Worm (Caenorhabditis elegans) whole organism, midembryonic: Measurements from ENCODE around the gene ZK856.18.

Experiments
- T22C8.4 ChIP-seq: fragments of 200-800 bp; sonication (Bioruptor generic); IDR thresholded peaks from 2 replicates; pipeline ENCODE4 v1.3.6; 2022; ENCODE audit warnings: missing genetic modification characterization, missing compliant biosample characterization
- cog-1 ChIP-seq: sonication (generic microtip); optimal IDR thresholded peaks from 2 replicates; lab custom pipeline; 2016; ENCODE audit warnings: missing genetic modification characterization, missing compliant biosample characterization
- flt-1 ChIP-seq: fragments of 200-800 bp; sonication (Bioruptor generic); IDR thresholded peaks from 2 replicates; pipeline ENCODE4 v1.3.6; 2022; ENCODE audit warnings: missing genetic modification characterization, missing compliant biosample characterization
- klf-2 ChIP-seq: fragments of 200-800 bp; sonication (Bioruptor generic); conservative IDR thresholded peaks from 2 replicates; pipeline ENCODE4 v1.3.6; 2022; ENCODE audit warnings: missing genetic modification reagents, missing genetic modification characterization, missing compliant biosample characterization
- med-1 ChIP-seq: sonication (generic microtip); optimal IDR thresholded peaks from 2 replicates; lab custom pipeline; 2017; ENCODE audit warnings: missing genetic modification characterization, mild to moderate bottlenecking, missing compliant biosample characterization, antibody characterized with exemption, missing genetic modification reagents; ENCODE audit not compliant: insufficient read depth
- ref-1 ChIP-seq: fragments of 200-800 bp; sonication (Bioruptor generic); conservative IDR thresholded peaks from 2 replicates; pipeline ENCODE4 v1.3.6; 2022; ENCODE audit warnings: missing genetic modification reagents, missing genetic modification characterization, missing compliant biosample characterization
- tab-1 ChIP-seq: fragments of 200-800 bp; sonication (Bioruptor generic); IDR thresholded peaks from 2 replicates; pipeline ENCODE4 v1.3.6; 2022; ENCODE audit warnings: missing genetic modification characterization, missing compliant biosample characterization
- ztf-23 ChIP-seq: fragments of 200-800 bp; sonication (Bioruptor generic); IDR thresholded peaks from 2 replicates; pipeline ENCODE4 v1.3.6; 2022; ENCODE audit warnings: missing genetic modification reagents, missing genetic modification characterization, missing compliant biosample characterization
- ztf-29 ChIP-seq: fragments of 200-800 bp; sonication (Bioruptor generic); IDR thresholded peaks from 2 replicates; pipeline ENCODE4 v1.3.6; 2022; ENCODE audit warnings: missing genetic modification reagents, missing genetic modification characterization, missing compliant biosample characterization

ZK856.18 gene

ce11 chrV:10179235-10179634 lies 6.6 kb downstream of the ZK856.18 start, which contains the start of gene cul-5:
Gene cul-5, plus strand, starts transcription at chrV:10179535.
- TF ChIP-seq ztf-23 (GFP tag; lab: Robert Waterston, UW) (no peak), klf-2 (GFP tag; lab: Robert Waterston, UW) (no peak), tab-1 (no peak), med-1 (no peak), cog-1 (no peak), ref-1 (no peak), T22C8.4 (GFP tag; lab: Robert Waterston, UW) (no peak), ztf-29 (no peak), flt-1 (GFP tag; lab: Robert Waterston, UW) (no peak)

- TF ChIP-seq cog-1 (peak; percentile 46), tab-1 (no peak)
Observed at ce11 chrV:10178166-10178565, 7.6 kb downstream of the ZK856.18 start.

DNA sequence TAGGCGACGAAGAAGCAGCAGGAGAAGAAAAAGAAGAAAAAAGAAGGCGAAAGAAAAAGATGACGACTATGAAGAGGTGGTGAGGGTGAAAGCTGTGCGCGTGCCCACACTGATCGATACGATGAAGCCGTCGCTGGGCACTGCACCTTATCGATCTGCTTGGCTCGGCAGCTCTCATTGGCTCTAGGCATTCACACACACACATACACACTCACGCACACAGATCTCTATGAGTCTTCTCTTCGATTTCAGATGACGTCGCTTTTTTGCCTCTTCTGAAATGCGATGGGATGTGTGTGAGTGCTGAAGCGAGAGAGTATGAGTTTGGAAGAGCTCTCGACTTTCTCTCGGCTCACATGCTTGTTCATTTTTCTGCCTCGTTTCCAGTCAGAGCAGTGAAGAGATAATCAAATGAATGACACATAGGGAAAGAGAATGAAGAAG lies 11.2 kb downstream of the ZK856.18 start:
- TF ChIP-seq flt-1 (GFP tag; lab: Robert Waterston, UW) (no peak), T22C8.4 (GFP tag; lab: Robert Waterston, UW) (peak; percentile 79)

DNA sequence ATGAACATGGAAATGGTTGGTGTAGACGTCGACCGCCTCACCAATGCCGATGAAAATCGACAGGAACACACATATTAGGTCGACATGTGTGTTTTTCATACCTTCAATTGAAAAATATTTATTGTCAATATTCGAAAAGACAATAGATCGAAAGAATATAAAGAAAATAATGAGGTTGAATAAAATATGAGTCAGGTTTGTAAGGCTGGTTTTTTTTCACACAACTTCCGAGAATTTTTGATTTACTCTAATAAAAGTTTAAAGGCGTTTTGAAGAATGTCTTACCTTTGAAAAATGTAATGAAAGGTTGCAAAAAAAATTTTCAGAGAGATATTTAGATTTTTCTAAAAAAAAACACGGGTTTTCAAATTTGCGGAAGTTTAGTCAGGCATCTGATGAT lies 12.2 kb downstream of the ZK856.18 start, which contains the start of gene egl-3:
Gene egl-3 (minus strand): TSS at position 101 of the 400 bp plus-strand sequence.
- TF ChIP-seq tab-1 = no peak
- TF ChIP-seq ztf-29 = no peak

DNA sequence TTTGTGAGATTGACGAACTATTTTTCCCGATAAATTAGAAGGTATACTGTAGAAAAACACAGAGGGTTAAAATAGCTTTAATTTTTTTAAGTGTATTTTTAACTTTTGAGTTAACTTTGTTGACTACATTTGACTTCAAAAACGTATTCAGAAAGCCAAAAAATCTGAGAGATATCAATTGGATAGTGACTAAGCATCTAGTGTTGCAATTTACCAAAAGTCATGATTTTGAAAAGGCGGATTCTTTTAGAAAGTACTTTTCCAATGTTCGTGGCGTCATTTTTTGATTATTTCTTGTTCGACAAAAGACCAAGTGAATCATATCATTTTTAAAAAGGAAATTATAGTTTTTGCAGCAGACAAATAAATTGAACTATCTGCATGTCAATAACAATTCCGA lies 16.9 kb downstream of the ZK856.18 start:
- TF ChIP-seq klf-2 (GFP tag; lab: Robert Waterston, UW) = no peak
- no peak for TF ChIP-seq flt-1 (GFP tag; lab: Robert Waterston, UW)
- no peak for TF ChIP-seq med-1

- TF ChIP-seq T22C8.4 (GFP tag; lab: Robert Waterston, UW) (no peak), flt-1 (GFP tag; lab: Robert Waterston, UW) (no peak), tab-1 (no peak), klf-2 (GFP tag; lab: Robert Waterston, UW) (no peak), med-1 (no peak), ztf-23 (GFP tag; lab: Robert Waterston, UW) (no peak)
Observed at ce11 chrV:10166368-10166767, 19.4 kb downstream of the ZK856.18 start, which contains the start of gene C51E3.6. Gene C51E3.6, minus strand, starts transcription at chrV:10166468.

DNA sequence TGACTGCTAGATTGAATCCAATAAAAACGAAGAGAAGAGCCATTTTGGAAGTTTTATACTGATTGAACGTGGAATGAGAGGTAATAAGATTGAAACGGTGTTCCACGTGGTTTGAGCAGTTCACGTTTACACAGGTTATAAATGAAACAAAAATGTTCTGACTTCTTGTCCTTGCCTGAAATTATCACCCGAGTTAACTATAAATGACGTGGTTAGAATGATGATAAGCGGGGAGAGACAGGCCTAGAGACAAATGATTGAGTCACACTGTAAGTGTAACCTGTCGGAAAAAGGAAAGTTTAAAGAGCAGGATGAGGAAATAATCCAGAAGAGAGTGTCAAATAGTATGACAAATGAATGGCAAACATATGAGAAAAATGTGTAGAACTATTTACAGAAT lies 24.9 kb downstream of the ZK856.18 start, which contains the start of gene C51E3.10:
Gene C51E3.10 (minus strand): TSS at position 181 of the 400 bp plus-strand sequence.
- no peak for TF ChIP-seq ztf-23 (GFP tag; lab: Robert Waterston, UW)
- TF ChIP-seq med-1 = no peak
- TF ChIP-seq ref-1 = no peak
- TF ChIP-seq cog-1 = no peak
- no peak for TF ChIP-seq flt-1 (GFP tag; lab: Robert Waterston, UW)
- TF ChIP-seq ztf-29 = no peak

DNA sequence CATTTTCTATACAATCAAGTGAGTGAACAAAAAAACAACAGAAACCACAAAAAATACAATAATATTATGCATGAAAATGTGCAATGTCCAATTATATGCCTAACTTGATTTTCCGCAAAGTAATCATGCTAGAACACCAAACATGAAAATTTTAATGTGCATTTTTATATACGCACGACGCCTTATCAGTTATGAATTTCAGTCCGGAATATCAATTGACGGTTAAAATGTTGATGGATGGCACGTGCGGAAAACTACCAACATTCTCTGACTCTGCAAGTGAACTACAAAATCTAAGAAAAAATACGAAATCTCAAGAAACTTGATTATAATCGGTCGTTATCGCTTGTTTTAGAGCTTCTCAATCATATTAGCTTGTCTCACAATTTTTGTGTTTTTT lies 25.8 kb downstream of the ZK856.18 start:
- TF ChIP-seq klf-2 (GFP tag; lab: Robert Waterston, UW) = no peak
- no peak for TF ChIP-seq flt-1 (GFP tag; lab: Robert Waterston, UW)
- no peak for TF ChIP-seq T22C8.4 (GFP tag; lab: Robert Waterston, UW)
- no peak for TF ChIP-seq tab-1
- no peak for TF ChIP-seq ztf-23 (GFP tag; lab: Robert Waterston, UW)
- TF ChIP-seq cog-1 = no peak
- TF ChIP-seq ztf-29 = no peak
- no peak for TF ChIP-seq med-1
- TF ChIP-seq ref-1 = no peak

ce11 chrV:10158528-10158927 lies 27.3 kb downstream of the ZK856.18 start, which contains the start of gene srsx-30:
Gene srsx-30, plus strand, starts transcription at chrV:10158828.
- TF ChIP-seq klf-2 (GFP tag; lab: Robert Waterston, UW) = no peak
- no peak for TF ChIP-seq flt-1 (GFP tag; lab: Robert Waterston, UW)
- TF ChIP-seq ztf-29 = no peak

DNA sequence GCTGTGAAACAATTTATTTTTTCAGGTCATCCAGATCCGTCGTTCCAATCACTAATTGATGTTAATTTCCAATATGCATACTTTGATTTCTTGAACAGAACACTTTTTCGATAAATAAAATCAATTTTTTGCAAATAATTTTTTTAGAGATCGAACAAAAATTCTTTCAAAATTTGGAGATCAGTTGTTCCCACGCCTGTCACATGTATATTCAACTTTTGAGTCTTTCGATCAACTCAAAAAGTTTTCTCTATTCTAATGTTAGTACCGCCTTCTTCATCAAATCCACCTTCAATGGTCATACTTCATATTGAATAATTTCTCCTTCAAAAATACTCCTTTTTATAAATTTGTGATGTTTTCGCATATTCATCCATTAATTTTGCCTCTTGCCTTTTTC lies 31.1 kb downstream of the ZK856.18 start, which contains the start of gene srsx-29:
Gene srsx-29 (plus strand): TSS at position 301 of the 400 bp plus-strand sequence.
- TF ChIP-seq flt-1 (GFP tag; lab: Robert Waterston, UW) (no peak), med-1 (no peak), klf-2 (GFP tag; lab: Robert Waterston, UW) (no peak)

DNA sequence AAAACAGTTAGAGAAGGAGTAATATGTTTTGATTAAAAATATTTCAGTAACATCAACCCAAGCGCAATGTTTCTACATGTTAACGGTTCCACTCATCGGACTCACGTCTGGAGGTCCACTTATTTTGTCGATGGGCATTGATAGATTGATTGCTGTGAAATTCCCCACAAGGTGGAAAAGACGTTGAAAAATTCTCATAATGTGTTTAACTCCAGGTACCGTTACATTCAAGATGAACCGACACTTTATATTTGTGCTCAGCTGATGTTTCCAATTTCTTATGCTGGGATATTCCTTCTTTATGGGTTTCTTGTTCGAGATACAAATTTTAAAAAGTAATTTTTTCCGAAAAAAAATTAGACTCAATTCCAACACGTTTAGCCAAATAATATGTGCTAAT lies 32.7 kb downstream of the ZK856.18 start:
- TF ChIP-seq T22C8.4 (GFP tag; lab: Robert Waterston, UW) (no peak), klf-2 (GFP tag; lab: Robert Waterston, UW) (no peak), med-1 (no peak), flt-1 (GFP tag; lab: Robert Waterston, UW) (no peak), cog-1 (no peak), tab-1 (no peak), ztf-29 (no peak)

- TF ChIP-seq T22C8.4 (GFP tag; lab: Robert Waterston, UW) = no peak
Observed at ce11 chrV:10152278-10152677, 33.5 kb downstream of the ZK856.18 start, which contains the start of gene srsx-28. Gene srsx-28, plus strand, starts transcription at chrV:10152578.
